Fruit fly (Drosophila melanogaster): Measurements from ENCODE around the gene Jhbp4.
A peak's percentile ranks its signal among the peaks of the same experiment; 100 is the strongest.

Gene Jhbp4

dm6 chr3R:16011698-16012332 is 31.5 kb upstream of the Jhbp4 start:
- TF ChIP-seq usp (GFP tag; optimal IDR thresholded peaks at IDR 0.05) (no peak), pan (optimal IDR thresholded peaks at IDR 0.05) (no peak), Dll (optimal IDR thresholded peaks at IDR 0.05) (no peak), psq (optimal IDR thresholded peaks at IDR 0.05) (no peak), EcR (GFP tag; optimal IDR thresholded peaks at IDR 0.05) (no peak), CG8478 (optimal IDR thresholded peaks at IDR 0.05) (no peak)

DNA sequence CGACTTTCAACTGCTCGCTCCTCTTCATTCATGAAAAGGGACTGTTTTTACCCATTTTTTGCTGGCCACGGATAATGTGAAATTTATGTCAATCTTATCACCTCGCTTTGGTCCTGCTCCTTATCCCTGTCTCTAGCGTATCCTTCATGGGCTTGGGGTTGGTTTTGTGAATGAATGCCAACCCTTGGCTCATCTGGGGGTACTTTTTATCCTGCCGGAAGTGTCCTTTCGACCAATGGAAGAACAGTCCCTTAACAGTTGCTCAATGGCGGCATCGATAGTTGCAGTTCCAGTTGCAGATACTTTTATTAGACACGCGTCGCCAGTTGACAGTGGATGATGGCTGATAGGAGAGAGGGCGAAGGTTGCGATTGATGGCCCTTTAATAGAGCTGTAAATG is 29.7 kb upstream of the Jhbp4 start:
- TF ChIP-seq CG8478 (optimal IDR thresholded peaks at IDR 0.05), result no peak
- TF ChIP-seq Dll (optimal IDR thresholded peaks at IDR 0.05), result no peak
- TF ChIP-seq pan (optimal IDR thresholded peaks at IDR 0.05), result no peak
- TF ChIP-seq EcR (GFP tag; optimal IDR thresholded peaks at IDR 0.05), result no peak
- TF ChIP-seq psq (optimal IDR thresholded peaks at IDR 0.05), result no peak
- TF ChIP-seq usp (GFP tag; optimal IDR thresholded peaks at IDR 0.05), result no peak

DNA sequence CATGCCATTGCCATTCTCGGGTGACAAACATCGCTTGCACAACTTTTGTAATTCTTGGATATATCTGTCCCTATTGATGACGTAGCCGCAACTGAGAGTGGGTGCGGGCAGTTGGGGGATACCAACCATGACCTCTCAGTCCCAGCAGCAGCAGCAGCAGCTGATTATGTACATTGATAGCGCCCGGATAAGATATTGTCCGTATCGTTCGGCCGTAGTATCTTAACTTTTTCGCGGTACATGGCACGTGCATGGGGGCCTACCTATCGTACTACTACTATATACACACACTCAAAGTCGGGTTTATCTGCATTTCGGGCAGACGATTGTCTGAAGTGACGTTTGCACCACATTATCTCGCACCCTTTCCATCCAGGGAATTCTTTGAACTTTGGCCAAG is 28.7 kb upstream of the Jhbp4 start:
- no peak for TF ChIP-seq Dll (optimal IDR thresholded peaks at IDR 0.05)
- TF ChIP-seq usp (GFP tag; optimal IDR thresholded peaks at IDR 0.05), result no peak
- TF ChIP-seq psq (optimal IDR thresholded peaks at IDR 0.05), result no peak

- TF ChIP-seq pan (optimal IDR thresholded peaks at IDR 0.05) (no peak), usp (GFP tag; optimal IDR thresholded peaks at IDR 0.05) (no peak), EcR (GFP tag; optimal IDR thresholded peaks at IDR 0.05) (no peak), CG8478 (optimal IDR thresholded peaks at IDR 0.05) (no peak)
Measured at dm6 chr3R:16022005-16022404, 21.3 kb upstream of the Jhbp4 start.

- TF ChIP-seq Dll (optimal IDR thresholded peaks at IDR 0.05) (no peak), pan (optimal IDR thresholded peaks at IDR 0.05) (no peak), EcR (GFP tag; optimal IDR thresholded peaks at IDR 0.05) (no peak), usp (GFP tag; optimal IDR thresholded peaks at IDR 0.05) (no peak), psq (optimal IDR thresholded peaks at IDR 0.05) (no peak), CG8478 (optimal IDR thresholded peaks at IDR 0.05) (no peak)
Measured at dm6 chr3R:16023627-16024026, 19.7 kb upstream of the Jhbp4 start.

dm6 chr3R:16024110-16024509 is 19.2 kb upstream of the Jhbp4 start:
- no peak for TF ChIP-seq EcR (GFP tag; optimal IDR thresholded peaks at IDR 0.05)
- TF ChIP-seq CG8478 (optimal IDR thresholded peaks at IDR 0.05), result no peak
- TF ChIP-seq usp (GFP tag; optimal IDR thresholded peaks at IDR 0.05), result no peak
- no peak for TF ChIP-seq psq (optimal IDR thresholded peaks at IDR 0.05)
- TF ChIP-seq Dll (optimal IDR thresholded peaks at IDR 0.05), result no peak
- no peak for TF ChIP-seq pan (optimal IDR thresholded peaks at IDR 0.05)

- TF ChIP-seq CG8478 (optimal IDR thresholded peaks at IDR 0.05) (peak; percentile 63), psq (optimal IDR thresholded peaks at IDR 0.05) (no peak), Dll (optimal IDR thresholded peaks at IDR 0.05) (peak; percentile 84)
Measured at dm6 chr3R:16025587-16026223, 17.6 kb upstream of the Jhbp4 start, which contains the start of gene pnr. pnr (plus strand) TSS chr3R:16026079.

- no peak for TF ChIP-seq Dll (optimal IDR thresholded peaks at IDR 0.05)
- no peak for TF ChIP-seq pan (optimal IDR thresholded peaks at IDR 0.05)
- TF ChIP-seq CG8478 (optimal IDR thresholded peaks at IDR 0.05), result no peak
- no peak for TF ChIP-seq psq (optimal IDR thresholded peaks at IDR 0.05)
- no peak for TF ChIP-seq usp (GFP tag; optimal IDR thresholded peaks at IDR 0.05)
- no peak for TF ChIP-seq EcR (GFP tag; optimal IDR thresholded peaks at IDR 0.05)
Measured at dm6 chr3R:16028651-16029050, 14.6 kb upstream of the Jhbp4 start.

DNA sequence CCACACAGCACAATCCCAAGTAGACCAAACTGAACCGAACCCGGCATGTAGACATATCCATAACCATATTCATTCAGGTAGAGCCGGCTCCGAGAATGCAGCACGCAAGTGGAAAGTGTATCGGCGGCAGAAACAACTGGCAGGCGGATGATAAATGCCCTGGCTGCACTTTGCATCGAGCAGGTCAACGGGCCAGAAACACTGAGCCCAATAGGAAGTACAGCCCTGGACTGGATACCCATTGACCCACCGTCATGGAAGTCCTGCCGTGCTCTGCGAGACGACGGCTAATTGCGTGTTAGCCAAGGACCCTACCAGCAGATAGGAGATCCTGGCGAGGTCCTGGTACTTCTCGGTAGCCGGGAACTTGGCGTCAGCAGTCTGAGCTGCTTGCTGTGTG is 13.7 kb upstream of the Jhbp4 start:
- TF ChIP-seq psq (optimal IDR thresholded peaks at IDR 0.05) (no peak), CG8478 (optimal IDR thresholded peaks at IDR 0.05) (no peak), Dll (optimal IDR thresholded peaks at IDR 0.05) (peak; percentile 11)

- TF ChIP-seq pan (optimal IDR thresholded peaks at IDR 0.05), result no peak
- TF ChIP-seq CG8478 (optimal IDR thresholded peaks at IDR 0.05), result no peak
Measured at dm6 chr3R:16030445-16030844, 12.9 kb upstream of the Jhbp4 start.

dm6 chr3R:16033727-16034126 is 9.6 kb upstream of the Jhbp4 start:
- no peak for TF ChIP-seq pan (optimal IDR thresholded peaks at IDR 0.05)
- no peak for TF ChIP-seq CG8478 (optimal IDR thresholded peaks at IDR 0.05)
- no peak for TF ChIP-seq psq (optimal IDR thresholded peaks at IDR 0.05)
- no peak for TF ChIP-seq usp (GFP tag; optimal IDR thresholded peaks at IDR 0.05)
- TF ChIP-seq Dll (optimal IDR thresholded peaks at IDR 0.05), result no peak
- TF ChIP-seq EcR (GFP tag; optimal IDR thresholded peaks at IDR 0.05), result no peak

DNA sequence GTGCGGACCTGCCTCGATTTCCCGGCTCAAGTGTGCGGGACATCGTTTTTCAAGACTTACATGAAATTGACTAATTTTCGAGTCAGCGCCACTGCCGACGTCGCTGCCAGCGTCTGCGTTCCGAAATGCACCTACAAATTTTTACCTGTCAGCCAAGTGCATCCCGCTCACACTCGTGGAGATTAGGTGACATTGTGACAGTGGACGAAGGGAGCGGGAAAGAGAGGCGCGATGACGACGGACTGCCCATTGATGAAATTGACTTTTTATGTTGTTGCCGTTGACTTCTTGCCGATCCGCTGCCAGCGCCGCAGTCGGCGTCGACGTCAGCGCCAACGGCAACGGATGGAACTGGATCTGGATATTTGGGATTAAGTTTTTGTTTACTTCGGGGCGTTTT is 9.1 kb upstream of the Jhbp4 start:
- TF ChIP-seq Dll (optimal IDR thresholded peaks at IDR 0.05) (no peak), pan (optimal IDR thresholded peaks at IDR 0.05) (no peak), psq (optimal IDR thresholded peaks at IDR 0.05) (no peak), CG8478 (optimal IDR thresholded peaks at IDR 0.05) (no peak), EcR (GFP tag; optimal IDR thresholded peaks at IDR 0.05) (no peak), usp (GFP tag; optimal IDR thresholded peaks at IDR 0.05) (no peak)

dm6 chr3R:16038049-16038448 is 5.2 kb upstream of the Jhbp4 start:
- TF ChIP-seq Dll (optimal IDR thresholded peaks at IDR 0.05) (no peak), pan (optimal IDR thresholded peaks at IDR 0.05) (no peak), CG8478 (optimal IDR thresholded peaks at IDR 0.05) (no peak), usp (GFP tag; optimal IDR thresholded peaks at IDR 0.05) (no peak), psq (optimal IDR thresholded peaks at IDR 0.05) (no peak), EcR (GFP tag; optimal IDR thresholded peaks at IDR 0.05) (no peak)
